Fruit fly (Drosophila melanogaster) Kc167 (cell line): Measurements from ENCODE around the gene ac.

ENCODE experiments used
- Myc ChIP-seq: fragments of >200 bp; optimal IDR thresholded peaks from 2 replicates; lab custom pipeline; 2017; ENCODE audit warnings: missing external identifiers
- Sin3A ChIP-seq: fragments of >200 bp; optimal IDR thresholded peaks from 2 replicates; lab custom pipeline; 2018; ENCODE audit warnings: missing external identifiers
- h ChIP-seq: fragments of >200 bp; optimal IDR thresholded peaks from 3 replicates; lab custom pipeline; 2018; ENCODE audit warnings: missing external identifiers
- insv ChIP-seq: fragments of >200 bp; optimal IDR thresholded peaks from 3 replicates; lab custom pipeline; 2018; ENCODE audit warnings: missing external identifiers
- psq ChIP-seq: fragments of >200 bp; optimal IDR thresholded peaks from 2 replicates; lab custom pipeline; 2017; ENCODE audit warnings: missing external identifiers
- ttk ChIP-seq: sonication (Bioruptor generic); optimal IDR thresholded peaks from 2 replicates; lab custom pipeline; 2017; ENCODE audit warnings: missing external identifiers

- TF ChIP-seq h: no peak
- no peak for TF ChIP-seq ttk (lab: Kevin White, UChicago)
- TF ChIP-seq Sin3A (lab: Kevin White, UChicago): no peak
- no peak for TF ChIP-seq Myc
- no peak for TF ChIP-seq psq
- TF ChIP-seq insv (lab: Kevin White, UChicago): no peak
Observed at dm6 chrX:409370-409769, 39.5 kb downstream of the ac start.
